Worm (Caenorhabditis elegans) whole organism, L3 larva: ENCODE results near the gene gad-1.
A peak's percentile ranks its signal among the peaks of the same experiment; 100 is the strongest.

Experiments used
- ZK546.5 ChIP-seq: sonication (generic microtip); optimal IDR thresholded peaks from 2 replicates; lab custom pipeline; 2017; ENCODE audit warnings: missing biosample characterization, missing genetic modification characterization
- ama-1 ChIP-seq: fragments of 150-350 bp; optimal IDR thresholded peaks from 2 replicates; lab custom pipeline; 2018
- ceh-82 ChIP-seq: fragments of 150-350 bp; optimal IDR thresholded peaks from 2 replicates; lab custom pipeline; 2014; ENCODE audit warnings: missing biosample characterization, missing genetic modification characterization
- ceh-9 ChIP-seq: sonication (generic microtip); optimal IDR thresholded peaks from 2 replicates; lab custom pipeline; 2018; ENCODE audit warnings: missing biosample characterization, missing genetic modification characterization
- daf-12 ChIP-seq: fragments of 150-350 bp; optimal IDR thresholded peaks from 2 replicates; lab custom pipeline; 2014; ENCODE audit warnings: missing biosample characterization, missing genetic modification reagents, missing genetic modification characterization
- egl-27 ChIP-seq: sonication (generic microtip); optimal IDR thresholded peaks from 4 replicates; lab custom pipeline; 2017; ENCODE audit warnings: missing biosample characterization, missing genetic modification reagents, missing genetic modification characterization
- egl-5 ChIP-seq: fragments of 150-350 bp; optimal IDR thresholded peaks from 2 replicates; lab custom pipeline; 2017; ENCODE audit warnings: missing biosample characterization, missing genetic modification reagents, missing genetic modification characterization, inconsistent platforms
- elt-1 ChIP-seq: fragments of 150-350 bp; optimal IDR thresholded peaks from 2 replicates; lab custom pipeline; 2014; ENCODE audit warnings: missing biosample characterization, missing genetic modification characterization
- elt-2 ChIP-seq: sonication (generic microtip); optimal IDR thresholded peaks from 2 replicates; lab custom pipeline; 2016; ENCODE audit warnings: missing genetic modification reagents, mild to moderate bottlenecking, missing genetic modification characterization, missing compliant biosample characterization
- elt-3 ChIP-seq, 3 experiments: fragments of 150-350 bp in 1 of 3; sonication (generic microtip) in 2 of 3; optimal IDR thresholded peaks; 2 replicates in 2 of 3; 4 replicates in 1 of 3; lab custom pipeline; 2014 to 2017; ENCODE audit warnings: missing biosample characterization in 3 of 3, missing genetic modification characterization in 3 of 3
- eor-1 ChIP-seq, 2 experiments: fragments of 150-350 bp; optimal IDR thresholded peaks; 2 replicates each; lab custom pipeline; 2014 to 2018; ENCODE audit warnings: missing biosample characterization in 2 of 2, missing genetic modification characterization in 2 of 2
- fkh-2 ChIP-seq: fragments of 150-350 bp; optimal IDR thresholded peaks from 2 replicates; lab custom pipeline; 2014; ENCODE audit warnings: missing biosample characterization, missing genetic modification reagents, missing genetic modification characterization
- hmg-11 ChIP-seq: sonication (generic microtip); optimal IDR thresholded peaks from 2 replicates; lab custom pipeline; 2016; ENCODE audit warnings: missing genetic modification characterization, missing compliant biosample characterization
- jun-1 ChIP-seq: fragments of 150-350 bp; optimal IDR thresholded peaks from 2 replicates; lab custom pipeline; 2014; ENCODE audit warnings: missing biosample characterization, missing genetic modification reagents, missing genetic modification characterization
- lin-15B ChIP-seq: fragments of 150-350 bp; optimal IDR thresholded peaks from 2 replicates; lab custom pipeline; 2014; ENCODE audit warnings: missing biosample characterization, missing genetic modification characterization
- lsy-12 ChIP-seq: sonication (generic microtip); optimal IDR thresholded peaks from 2 replicates; lab custom pipeline; 2016; ENCODE audit warnings: mild to moderate bottlenecking, missing genetic modification characterization, missing compliant biosample characterization
- mml-1 ChIP-seq: fragments of 150-350 bp; sonication (generic microtip); optimal IDR thresholded peaks from 3 replicates; lab custom pipeline; 2014; ENCODE audit warnings: missing biosample characterization, missing genetic modification characterization
- nfya-1 ChIP-seq: sonication (generic microtip); optimal IDR thresholded peaks from 2 replicates; lab custom pipeline; 2017; ENCODE audit warnings: missing genetic modification characterization, mild to moderate bottlenecking, missing compliant biosample characterization, antibody characterized with exemption, moderate library complexity; ENCODE audit not compliant: insufficient read depth
- nhr-11 ChIP-seq: fragments of 150-350 bp; optimal IDR thresholded peaks from 2 replicates; lab custom pipeline; 2014; ENCODE audit warnings: missing biosample characterization, missing genetic modification characterization
- nhr-23 ChIP-seq: fragments of 150-350 bp; optimal IDR thresholded peaks from 2 replicates; lab custom pipeline; 2014; ENCODE audit warnings: missing biosample characterization, missing genetic modification reagents, missing genetic modification characterization
- nhr-237 ChIP-seq: fragments of 150-350 bp; optimal IDR thresholded peaks from 2 replicates; lab custom pipeline; 2014; ENCODE audit warnings: missing biosample characterization, missing genetic modification characterization
- nhr-25 ChIP-seq: sonication (generic microtip); optimal IDR thresholded peaks from 2 replicates; lab custom pipeline; 2017; ENCODE audit warnings: missing biosample characterization, missing genetic modification characterization
- nhr-28 ChIP-seq: fragments of 150-350 bp; optimal IDR thresholded peaks from 2 replicates; lab custom pipeline; 2014; ENCODE audit warnings: missing biosample characterization, missing genetic modification characterization
- nhr-43 ChIP-seq: sonication (generic microtip); optimal IDR thresholded peaks from 2 replicates; lab custom pipeline; 2016; ENCODE audit warnings: mild to moderate bottlenecking, missing genetic modification characterization, missing compliant biosample characterization; ENCODE audit not compliant: poor library complexity, severe bottlenecking
- nhr-76 ChIP-seq: fragments of 150-350 bp; sonication (generic microtip); optimal IDR thresholded peaks from 5 replicates; lab custom pipeline; 2014; ENCODE audit warnings: missing biosample characterization, missing genetic modification characterization
- pha-4 ChIP-seq: fragments of 150-350 bp; optimal IDR thresholded peaks from 2 replicates; lab custom pipeline; 2014; ENCODE audit warnings: missing biosample characterization, missing genetic modification reagents, missing genetic modification characterization
- pqm-1 ChIP-seq: fragments of 150-350 bp; optimal IDR thresholded peaks from 2 replicates; lab custom pipeline; 2017; ENCODE audit warnings: missing biosample characterization, missing genetic modification characterization, inconsistent platforms
- sea-2 ChIP-seq: fragments of 150-350 bp; sonication (generic microtip); optimal IDR thresholded peaks from 4 replicates; lab custom pipeline; 2014; ENCODE audit warnings: missing biosample characterization, missing genetic modification reagents, missing genetic modification characterization
- skn-1 ChIP-seq: fragments of 150-350 bp; optimal IDR thresholded peaks from 2 replicates; lab custom pipeline; 2014; ENCODE audit warnings: missing biosample characterization, missing genetic modification characterization
- snpc-4 ChIP-seq: fragments of 150-350 bp; optimal IDR thresholded peaks from 2 replicates; lab custom pipeline; 2014; ENCODE audit warnings: missing biosample characterization, missing genetic modification characterization
- tbx-2 ChIP-seq: sonication (generic microtip); optimal IDR thresholded peaks from 2 replicates; lab custom pipeline; 2016; ENCODE audit warnings: mild to moderate bottlenecking, missing genetic modification characterization, missing compliant biosample characterization
- unc-39 ChIP-seq: sonication (generic microtip); optimal IDR thresholded peaks from 4 replicates; lab custom pipeline; 2017; ENCODE audit warnings: missing biosample characterization, missing genetic modification characterization
- unc-62 ChIP-seq: fragments of 150-350 bp; sonication (generic microtip); optimal IDR thresholded peaks from 4 replicates; lab custom pipeline; 2014; ENCODE audit warnings: missing biosample characterization, missing genetic modification reagents, missing genetic modification characterization
- zag-1 ChIP-seq: fragments of 150-350 bp; optimal IDR thresholded peaks from 2 replicates; lab custom pipeline; 2014; ENCODE audit warnings: missing biosample characterization, missing genetic modification characterization
- ztf-4 ChIP-seq: fragments of 150-350 bp; optimal IDR thresholded peaks from 2 replicates; lab custom pipeline; 2014; ENCODE audit warnings: missing biosample characterization, missing genetic modification characterization

Gene gad-1

DNA sequence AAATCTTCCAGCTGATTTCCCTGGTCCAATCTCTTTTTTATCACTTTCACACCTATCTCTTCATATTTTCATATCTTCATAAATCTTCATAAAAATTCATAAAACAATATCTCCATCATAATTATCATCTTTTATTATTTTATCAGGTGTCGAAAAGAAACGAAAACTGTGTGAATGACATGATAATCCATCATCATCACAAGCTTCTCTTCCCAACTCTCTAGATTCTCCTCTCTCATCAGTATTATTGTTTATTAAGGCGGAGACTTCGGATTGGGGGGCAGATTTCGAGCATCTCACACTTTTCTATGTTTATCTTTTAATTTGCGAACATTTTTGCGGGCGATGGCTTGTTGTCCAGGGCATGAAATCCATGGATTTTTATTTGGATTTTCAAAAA, 30.9 kb upstream of the gad-1 start:
- TF ChIP-seq nhr-237 (tag; lab: Kevin White, UChicago) (no peak), nhr-25 (tag; lab: Kevin White, UChicago) (no peak), nfya-1 (tag; lab: Kevin White, UChicago) (no peak), elt-2 (no peak), unc-39 (tag; lab: Kevin White, UChicago) (no peak), elt-1 (no peak), ztf-4 (no peak), ZK546.5 (no peak), zag-1 (tag; lab: Kevin White, UChicago) (no peak), ceh-82 (no peak), tbx-2 (tag; lab: Kevin White, UChicago) (no peak), egl-5 (tag; lab: Kevin White, UChicago) (no peak), elt-3 (tag; optimal IDR thresholded peaks at IDR 0.05; lab: Kevin White, UChicago) (no peak), nhr-76 (tag; lab: Kevin White, UChicago) (no peak), nhr-28 (tag; lab: Kevin White, UChicago) (no peak)
- TF ChIP-seq, all 47 proteins: peak for 0

DNA sequence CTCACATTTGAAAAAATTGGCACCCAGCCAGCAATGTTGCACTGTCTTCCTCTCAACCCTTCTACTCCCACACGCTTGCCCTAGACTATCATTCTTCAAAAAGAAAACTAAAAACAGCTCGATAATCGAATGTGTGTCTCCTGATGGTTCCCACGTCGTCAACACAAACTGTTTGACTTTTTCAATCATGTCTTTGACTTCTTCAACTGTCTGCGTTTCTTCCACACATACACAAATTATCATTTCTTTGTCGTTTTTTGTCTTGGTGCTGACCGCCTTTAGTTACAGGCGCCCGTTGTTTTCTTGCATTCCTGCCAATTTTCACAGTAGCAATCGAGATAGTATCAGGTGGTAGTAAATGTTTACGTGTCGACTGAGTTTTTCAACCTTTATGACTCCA, 29.3 kb upstream of the gad-1 start:
- TF ChIP-seq sea-2 (GFP tag; lab: Kevin White, UChicago) (no peak), lin-15B (tag; lab: Kevin White, UChicago) (no peak), zag-1 (tag; lab: Kevin White, UChicago) (no peak), unc-62 (GFP tag; lab: Kevin White, UChicago) (no peak), snpc-4 (tag; lab: Kevin White, UChicago) (no peak), egl-27 (tag; lab: Kevin White, UChicago) (no peak), elt-2 (peak; percentile 63), pha-4 (peak; percentile 14)

DNA sequence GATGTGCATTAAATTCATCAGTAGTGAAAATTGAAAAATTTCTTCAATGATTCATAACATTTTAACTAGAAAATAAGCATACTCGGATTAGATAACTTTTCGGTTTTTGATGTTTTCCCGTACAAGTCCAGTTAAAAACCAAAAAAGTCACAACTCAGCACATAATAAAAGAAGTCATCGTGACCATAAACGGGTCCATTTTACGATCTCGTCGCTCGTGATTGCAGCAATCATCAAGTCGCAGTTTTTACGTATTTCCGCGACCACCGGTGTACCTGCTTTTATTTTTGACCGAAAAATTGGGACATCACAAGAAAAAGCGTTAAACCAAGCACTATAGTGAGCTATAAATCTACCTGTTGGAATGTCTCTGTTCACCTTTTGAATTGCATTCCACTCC, 28.0 kb upstream of the gad-1 start:
- TF ChIP-seq nhr-43 (tag; lab: Kevin White, UChicago) (no peak), elt-2 (peak; percentile 15), pqm-1 (tag; lab: Kevin White, UChicago) (peak; percentile 3)

- TF ChIP-seq snpc-4 (tag; lab: Kevin White, UChicago): no peak
- peak; percentile 3 for TF ChIP-seq nhr-23 (tag; lab: Kevin White, UChicago)
- TF ChIP-seq, all 47 proteins: peak for 1
Measured at ce11 chrV:6458302-6458998, 25.2 kb upstream of the gad-1 start.

ce11 chrV:6456903-6457302, 23.6 kb upstream of the gad-1 start:
- TF ChIP-seq mml-1: no peak
- TF ChIP-seq ceh-82: no peak
- TF ChIP-seq ZK546.5: no peak
- no peak for TF ChIP-seq hmg-11 (tag; lab: Kevin White, UChicago)
- TF ChIP-seq unc-39 (tag; lab: Kevin White, UChicago): no peak
- no peak for TF ChIP-seq nhr-28 (tag; lab: Kevin White, UChicago)
- no peak for TF ChIP-seq lsy-12 (tag; lab: Kevin White, UChicago)
- TF ChIP-seq elt-3 (tag; optimal IDR thresholded peaks at IDR 0.05; lab: Kevin White, UChicago): no peak
- no peak for TF ChIP-seq ztf-4
- TF ChIP-seq lin-15B (tag; lab: Kevin White, UChicago): no peak
- no peak for TF ChIP-seq skn-1 (tag; lab: Kevin White, UChicago)
- TF ChIP-seq jun-1 (tag; lab: Kevin White, UChicago): no peak
- TF ChIP-seq ama-1 (lab: Kevin White, UChicago): no peak
- no peak for TF ChIP-seq nfya-1 (tag; lab: Kevin White, UChicago)
- TF ChIP-seq ceh-9 (tag; lab: Kevin White, UChicago): no peak

DNA sequence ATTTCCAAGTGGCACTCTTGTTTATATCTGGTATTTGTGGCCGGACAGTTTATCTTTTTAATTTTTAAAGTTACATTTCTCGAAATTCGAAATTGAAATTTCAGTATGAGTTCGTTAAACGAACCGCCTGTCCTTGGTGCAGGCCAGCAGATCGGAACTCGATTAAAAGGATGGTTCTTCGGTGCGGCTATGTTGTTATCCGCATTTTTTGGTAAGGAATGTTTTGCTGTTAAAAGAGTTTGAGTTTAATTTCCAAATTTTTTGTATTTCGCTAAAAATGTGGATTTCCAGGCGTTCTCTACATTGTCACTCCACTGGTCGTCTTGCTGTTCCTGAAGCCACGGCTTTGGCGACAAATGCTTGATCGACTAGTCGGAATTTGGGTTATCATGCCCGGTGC, 19.8 kb upstream of the gad-1 start, which contains the start of gene acl-9:
Gene acl-9 (plus strand): TSS at position 105 of the 400 bp plus-strand sequence.
- TF ChIP-seq egl-27 (tag; lab: Kevin White, UChicago): no peak
- TF ChIP-seq daf-12 (tag; lab: Kevin White, UChicago): no peak
- TF ChIP-seq elt-1: no peak
- TF ChIP-seq skn-1 (tag; lab: Kevin White, UChicago): no peak
- TF ChIP-seq ztf-4: no peak
- TF ChIP-seq eor-1 (tag; optimal IDR thresholded peaks at IDR 0.05; lab: Kevin White, UChicago): no peak
- TF ChIP-seq pha-4: no peak
- no peak for TF ChIP-seq nhr-11
- TF ChIP-seq jun-1 (tag; lab: Kevin White, UChicago): no peak
- no peak for TF ChIP-seq lin-15B (tag; lab: Kevin White, UChicago)
- TF ChIP-seq fkh-2 (tag; lab: Kevin White, UChicago): no peak
- no peak for TF ChIP-seq nhr-43 (tag; lab: Kevin White, UChicago)
- no peak for TF ChIP-seq mml-1
